Fruit fly (Drosophila melanogaster) whole organism, embryonic: ENCODE measurements around the gene Naam.

Experiments used
- Adf1 ChIP-seq: fragments of 200-800 bp; sonication (Bioruptor generic); IDR thresholded peaks from 2 replicates; pipeline ENCODE4 v1.3.6; 2022; ENCODE audit warnings: missing biosample characterization, missing genetic modification characterization
- CG10543 ChIP-seq: fragments of 200-800 bp; sonication (Bioruptor generic); optimal IDR thresholded peaks from 3 replicates; lab custom pipeline; 2017; ENCODE audit warnings: missing biosample characterization, mild to moderate bottlenecking, missing genetic modification characterization, moderate library complexity
- CG10979 ChIP-seq: fragments of 200-800 bp; sonication (Bioruptor generic); optimal IDR thresholded peaks from 2 replicates; lab custom pipeline; 2018; ENCODE audit warnings: missing biosample characterization, mild to moderate bottlenecking, missing genetic modification characterization, moderate library complexity
- CG18599 ChIP-seq: fragments of 200-800 bp; sonication (Bioruptor generic); optimal IDR thresholded peaks from 3 replicates; lab custom pipeline; 2017; ENCODE audit warnings: missing biosample characterization, missing genetic modification characterization, mild to moderate bottlenecking, moderate library complexity, missing genetic modification reagents
- CG2889 ChIP-seq: fragments of 200-800 bp; sonication (Bioruptor generic); IDR thresholded peaks from 3 replicates; pipeline ENCODE4 v1.3.6; 2022; ENCODE audit warnings: missing biosample characterization, missing genetic modification characterization
- CG3065 ChIP-seq: fragments of 200-800 bp; sonication (Bioruptor generic); optimal IDR thresholded peaks from 2 replicates; lab custom pipeline; 2016; ENCODE audit warnings: missing biosample characterization, missing genetic modification characterization
- CG3163 ChIP-seq: fragments of 200-800 bp; sonication (Bioruptor generic); optimal IDR thresholded peaks from 3 replicates; lab custom pipeline; 2016; ENCODE audit warnings: missing biosample characterization, missing genetic modification characterization
- CG3995 ChIP-seq: fragments of 200-800 bp; sonication (Bioruptor generic); optimal IDR thresholded peaks from 3 replicates; lab custom pipeline; 2016; ENCODE audit warnings: missing biosample characterization, missing genetic modification characterization
- CG8478 ChIP-seq: fragments of >200 bp; optimal IDR thresholded peaks from 2 replicates; lab custom pipeline; 2018
- CG9876 ChIP-seq: fragments of 200-800 bp; sonication (Bioruptor generic); optimal IDR thresholded peaks from 2 replicates; lab custom pipeline; 2016; ENCODE audit warnings: missing biosample characterization, missing genetic modification characterization
- Dad ChIP-seq: fragments of 200-800 bp; sonication (Bioruptor generic); optimal IDR thresholded peaks from 3 replicates; lab custom pipeline; 2016; ENCODE audit warnings: missing biosample characterization, missing genetic modification characterization
- Deaf1 ChIP-seq: fragments of 200-800 bp; optimal IDR thresholded peaks from 3 replicates; lab custom pipeline; 2019; ENCODE audit warnings: missing biosample characterization, mild to moderate bottlenecking, missing genetic modification characterization, moderate library complexity
- Dip3 ChIP-seq: fragments of 200-800 bp; sonication (Bioruptor generic); optimal IDR thresholded peaks from 3 replicates; lab custom pipeline; 2016; ENCODE audit warnings: missing biosample characterization, missing genetic modification characterization
- E2f2 ChIP-seq: fragments of 200-800 bp; sonication (Bioruptor generic); IDR thresholded peaks from 2 replicates; pipeline ENCODE4 v1.3.6; 2022; ENCODE audit warnings: missing biosample characterization, missing genetic modification characterization
- Hmx ChIP-seq: fragments of 200-800 bp; sonication (Bioruptor generic); optimal IDR thresholded peaks from 2 replicates; lab custom pipeline; 2016; ENCODE audit warnings: missing biosample characterization, missing genetic modification characterization
- Jarid2 ChIP-seq: fragments of 200-800 bp; sonication (Bioruptor generic); optimal IDR thresholded peaks from 3 replicates; lab custom pipeline; 2017; ENCODE audit warnings: mild to moderate bottlenecking, missing biosample characterization, missing genetic modification reagents, missing genetic modification characterization
- Kr ChIP-seq: fragments of 200-800 bp; sonication (Bioruptor generic); optimal IDR thresholded peaks from 2 replicates; lab custom pipeline; 2017; ENCODE audit warnings: missing biosample characterization, mild to moderate bottlenecking, missing genetic modification characterization
- Nf-YB ChIP-seq: fragments of 200-800 bp; sonication (Bioruptor generic); optimal IDR thresholded peaks from 3 replicates; lab custom pipeline; 2019; ENCODE audit warnings: missing biosample characterization, mild to moderate bottlenecking, missing genetic modification characterization, moderate library complexity
- Oli ChIP-seq: fragments of 200-800 bp; sonication (Bioruptor generic); optimal IDR thresholded peaks from 2 replicates; lab custom pipeline; 2018; ENCODE audit warnings: missing biosample characterization, mild to moderate bottlenecking, missing genetic modification characterization, moderate library complexity
- PHDP ChIP-seq: fragments of 200-800 bp; sonication (Bioruptor generic); optimal IDR thresholded peaks from 3 replicates; lab custom pipeline; 2018; ENCODE audit warnings: missing biosample characterization, mild to moderate bottlenecking, missing genetic modification characterization, moderate library complexity
- Trl ChIP-seq, 3 experiments: fragments of >200 bp in 2 of 3; fragments of 200-800 bp in 1 of 3; sonication (Bioruptor generic) in 1 of 3; optimal IDR thresholded peaks; 2 replicates in 1 of 3; 3 replicates in 2 of 3; lab custom pipeline; 2016 to 2017; ENCODE audit warnings: missing biosample characterization in 1 of 3, missing genetic modification characterization in 1 of 3
- YL-1 ChIP-seq: fragments of 200-800 bp; sonication (Bioruptor generic); optimal IDR thresholded peaks from 3 replicates; lab custom pipeline; 2017; ENCODE audit warnings: missing biosample characterization, mild to moderate bottlenecking, missing genetic modification characterization
- abd-A ChIP-seq: fragments of 200-800 bp; sonication (Bioruptor generic); optimal IDR thresholded peaks from 3 replicates; lab custom pipeline; 2019; ENCODE audit warnings: missing biosample characterization, mild to moderate bottlenecking, missing genetic modification characterization, moderate library complexity
- cg ChIP-seq: fragments of 200-800 bp; sonication (Bioruptor generic); optimal IDR thresholded peaks from 3 replicates; lab custom pipeline; 2019; ENCODE audit warnings: missing biosample characterization, mild to moderate bottlenecking, missing genetic modification characterization, moderate library complexity
- chinmo ChIP-seq: fragments of 200-800 bp; sonication (Bioruptor generic); IDR thresholded peaks from 4 replicates; pipeline ENCODE4 v1.3.6; 2022; ENCODE audit warnings: missing biosample characterization, missing genetic modification characterization; ENCODE audit not compliant: partially characterized antibody
- crol ChIP-seq: fragments of 200-800 bp; sonication (Bioruptor generic); IDR thresholded peaks from 2 replicates; pipeline ENCODE4 v1.3.6; 2022; ENCODE audit warnings: missing biosample characterization, missing genetic modification characterization
- esg ChIP-seq: fragments of 200-800 bp; sonication (Bioruptor generic); conservative IDR thresholded peaks from 2 replicates; pipeline ENCODE4 v1.3.6; 2022; ENCODE audit warnings: missing biosample characterization, missing genetic modification characterization
- ewg ChIP-seq: fragments of 200-800 bp; sonication (Bioruptor generic); optimal IDR thresholded peaks from 3 replicates; lab custom pipeline; 2017; ENCODE audit warnings: mild to moderate bottlenecking, missing biosample characterization, missing genetic modification reagents, missing genetic modification characterization
- gce ChIP-seq: fragments of 200-800 bp; sonication (Bioruptor generic); IDR thresholded peaks from 3 replicates; pipeline ENCODE4 v1.3.6; 2022; ENCODE audit warnings: missing biosample characterization, missing genetic modification characterization
- gcm2 ChIP-seq: fragments of 200-800 bp; sonication (Bioruptor generic); optimal IDR thresholded peaks from 2 replicates; lab custom pipeline; 2016; ENCODE audit warnings: missing biosample characterization, missing genetic modification characterization
- hb ChIP-seq: fragments of 200-800 bp; sonication (Bioruptor generic); IDR thresholded peaks from 3 replicates; pipeline ENCODE4 v1.3.6; 2022; ENCODE audit warnings: missing biosample characterization, missing genetic modification characterization; ENCODE audit not compliant: partially characterized antibody
- knrl ChIP-seq: fragments of 200-800 bp; sonication (Bioruptor generic); IDR thresholded peaks from 3 replicates; pipeline ENCODE4 v1.3.6; 2022; ENCODE audit warnings: missing biosample characterization, missing genetic modification characterization; ENCODE audit not compliant: partially characterized antibody
- peb ChIP-seq: fragments of 200-800 bp; sonication (Bioruptor generic); IDR thresholded peaks from 2 replicates; pipeline ENCODE4 v1.3.6; 2022; ENCODE audit warnings: missing biosample characterization, missing genetic modification characterization
- tgo ChIP-seq: fragments of 200-800 bp; sonication (Bioruptor generic); IDR thresholded peaks from 3 replicates; pipeline ENCODE4 v1.3.6; 2022; ENCODE audit warnings: missing biosample characterization, missing genetic modification characterization
- zen2 ChIP-seq: fragments of 200-800 bp; sonication (Bioruptor generic); IDR thresholded peaks from 3 replicates; pipeline ENCODE4 v1.3.6; 2022; ENCODE audit warnings: missing biosample characterization, missing genetic modification characterization; ENCODE audit not compliant: partially characterized antibody

Gene Naam

dm6 chr3R:19725584-19725983, 54.3 kb downstream of the Naam start (continued):
- TF ChIP-seq CG3065 (GFP tag; lab: Kevin White, UChicago) (no peak), hb (0 out of 3 replicates have a peak, but pooled peaks have one; percentile 24), YL-1 (no peak), Dad (GFP tag; lab: Kevin White, UChicago) (no peak), CG18599 (peak; percentile 7), peb (GFP tag; lab: Robert Waterston, UW) (no peak), Dip3 (GFP tag; lab: Kevin White, UChicago) (no peak), esg (GFP tag; lab: Robert Waterston, UW) (no peak)
- TF ChIP-seq, all 482 proteins: peak for 5

- peak; percentile 79 for TF ChIP-seq abd-A
- peak; percentile 53 for TF ChIP-seq Deaf1 (tag; lab: Kevin White, UChicago)
- peak; percentile 91 for TF ChIP-seq Adf1
- TF ChIP-seq CG9876 (GFP tag; lab: Kevin White, UChicago) = no peak
- TF ChIP-seq crol = peak; percentile 44
These were observed 56.6 kb downstream of the Naam start for dm6 chr3R:19727806-19728205.

- TF ChIP-seq Nf-YB (no peak), CG3163 (GFP tag; lab: Kevin White, UChicago) (peak; percentile 0), Trl (optimal IDR thresholded peaks at IDR 0.05; lab: Kevin White, UChicago) (peak; percentile 26 to 49), Trl (GFP tag; optimal IDR thresholded peaks at IDR 0.05; lab: Kevin White, UChicago) (no peak), Kr (GFP tag; lab: Kevin White, UChicago) (no peak), CG3995 (no peak), hb (no peak), Jarid2 (GFP tag; lab: Kevin White, UChicago) (peak; percentile 40)
- TF ChIP-seq, all 482 proteins: peak for 3
These were observed 59.2 kb downstream of the Naam start, which contains the start of gene GluClalpha for dm6 chr3R:19730415-19730814. TSS of gene GluClalpha (plus strand) at chr3R:19730715.

- TF ChIP-seq CG10979 (no peak), E2f2 (GFP tag; lab: Robert Waterston, UW) (no peak), Oli (tag; lab: Kevin White, UChicago) (no peak), PHDP (tag; lab: Kevin White, UChicago) (no peak), tgo (GFP tag; lab: Robert Waterston, UW) (no peak), Adf1 (peak; percentile 92), Trl (optimal IDR thresholded peaks at IDR 0.05; lab: Kevin White, UChicago) (peak; percentile 46 to 70), Trl (GFP tag; optimal IDR thresholded peaks at IDR 0.05; lab: Kevin White, UChicago) (no peak), zen2 (GFP tag; lab: Robert Waterston, UW) (peak; percentile 4; the same call in 1 of the 3 replicates), ewg (GFP tag; lab: Kevin White, UChicago) (peak; percentile 41), knrl (no peak), chinmo (GFP tag; lab: Robert Waterston, UW) (0 out of 4 replicates have a peak, but pooled peaks have one; percentile 7), Hmx (no peak), cg (GFP tag; lab: Kevin White, UChicago) (peak; percentile 44), CG8478 (lab: Kevin White, UChicago) (peak; percentile 9), CG10543 (no peak), CG2889 (GFP tag; lab: Robert Waterston, UW) (no peak), gcm2 (GFP tag; lab: Kevin White, UChicago) (no peak), gce (GFP tag; lab: Robert Waterston, UW) (no peak)
- TF ChIP-seq, all 482 proteins: peak for 7
These were observed 59.8 kb downstream of the Naam start for dm6 chr3R:19730953-19731482.
